Worm (Caenorhabditis elegans) whole organism, L4 larva: ENCODE results near the gene seu-1.

Experiments
- F26F4.8 ChIP-seq: fragments of 200-800 bp; sonication (Bioruptor generic); conservative IDR thresholded peaks from 2 replicates; pipeline ENCODE4 v1.3.6; 2022; ENCODE audit warnings: missing genetic modification characterization, missing compliant biosample characterization
- R02D3.7 ChIP-seq: fragments of 150-350 bp; sonication (generic microtip); optimal IDR thresholded peaks from 3 replicates; lab custom pipeline; 2014; ENCODE audit warnings: missing biosample characterization, missing genetic modification characterization
- aly-2 ChIP-seq: sonication (generic microtip); optimal IDR thresholded peaks from 2 replicates; lab custom pipeline; 2018; ENCODE audit warnings: missing biosample characterization, missing genetic modification characterization
- arid-1 ChIP-seq: fragments of 200-800 bp; sonication (Bioruptor generic); conservative IDR thresholded peaks from 2 replicates; pipeline ENCODE4 v1.3.6; 2022; ENCODE audit warnings: missing genetic modification reagents, missing genetic modification characterization, missing compliant biosample characterization
- dmd-6 ChIP-seq: fragments of 200-800 bp; sonication (Bioruptor generic); IDR thresholded peaks from 2 replicates; pipeline ENCODE4 v1.3.6; 2022; ENCODE audit warnings: missing genetic modification reagents, missing genetic modification characterization, missing compliant biosample characterization
- dve-1 ChIP-seq: sonication (generic microtip); optimal IDR thresholded peaks from 2 replicates; lab custom pipeline; 2017; ENCODE audit warnings: antibody characterized with exemption, mild to moderate bottlenecking, missing genetic modification characterization, missing compliant biosample characterization; ENCODE audit not compliant: insufficient read depth
- lir-3 ChIP-seq: sonication (generic microtip); optimal IDR thresholded peaks from 2 replicates; lab custom pipeline; 2016; ENCODE audit warnings: mild to moderate bottlenecking, missing genetic modification characterization, missing compliant biosample characterization
- nhr-11 ChIP-seq: fragments of 150-350 bp; optimal IDR thresholded peaks from 2 replicates; lab custom pipeline; 2014; ENCODE audit warnings: missing biosample characterization, missing genetic modification characterization
- nhr-76 ChIP-seq: fragments of 150-350 bp; optimal IDR thresholded peaks from 2 replicates; lab custom pipeline; 2014; ENCODE audit warnings: missing biosample characterization, missing genetic modification characterization
- pha-4 ChIP-seq, 2 experiments: fragments of 150-350 bp in 1 of 2; fragments of 200-800 bp in 1 of 2; sonication (Bioruptor generic) in 1 of 2; IDR thresholded peaks in 1 of 2; optimal IDR thresholded peaks in 1 of 2; 2 replicates each; pipeline versions ENCODE4 v1.3.6 to Lab custom; 2014 to 2022; ENCODE audit warnings: missing genetic modification characterization in 2 of 2, missing genetic modification reagents in 2 of 2, missing biosample characterization in 1 of 2, missing compliant biosample characterization in 1 of 2
- unc-130 ChIP-seq: sonication (generic microtip); optimal IDR thresholded peaks from 2 replicates; lab custom pipeline; 2016; ENCODE audit warnings: missing genetic modification reagents, missing genetic modification characterization, missing compliant biosample characterization
- unc-62 ChIP-seq, 3 experiments: fragments of 150-350 bp in 1 of 3; sonication (generic microtip); optimal IDR thresholded peaks in 2 of 3; peaks in 1 of 3; 1 replicate in 1 of 3; 2 replicates in 2 of 3; lab custom pipeline; 2014 to 2017; ENCODE audit warnings: missing biosample characterization in 3 of 3, missing genetic modification characterization in 3 of 3, missing genetic modification reagents in 3 of 3, missing genotype in 1 of 3
- zfp-2 ChIP-seq: sonication (generic microtip); optimal IDR thresholded peaks from 2 replicates; lab custom pipeline; 2016; ENCODE audit warnings: mild to moderate bottlenecking, missing genetic modification characterization, missing compliant biosample characterization
- ztf-11 ChIP-seq: fragments of 150-350 bp; optimal IDR thresholded peaks from 2 replicates; lab custom pipeline; 2014; ENCODE audit warnings: missing biosample characterization, missing genetic modification characterization

- no peak for TF ChIP-seq nhr-76 (tag; lab: Kevin White, UChicago)
- TF ChIP-seq nhr-11 (tag; lab: Kevin White, UChicago) = no peak
- TF ChIP-seq unc-62 (GFP tag; optimal IDR thresholded peaks at IDR 0.05 in 1 of 2; lab: Kevin White, UChicago) = no peak
- no peak for TF ChIP-seq unc-62 (tag; optimal IDR thresholded peaks at IDR 0.05; lab: Kevin White, UChicago)
- TF ChIP-seq unc-130 (GFP tag; lab: Kevin White, UChicago) = no peak
- no peak for TF ChIP-seq F26F4.8 (GFP tag; lab: Robert Waterston, UW)
- TF ChIP-seq ztf-11 (tag; lab: Kevin White, UChicago) = no peak
- no peak for TF ChIP-seq dve-1 (tag; lab: Kevin White, UChicago)
- TF ChIP-seq pha-4 (GFP tag; IDR thresholded peaks at IDR 0.05; lab: Robert Waterston, UW) = no peak
- TF ChIP-seq pha-4 (tag; optimal IDR thresholded peaks at IDR 0.05; lab: Kevin White, UChicago) = no peak
- no peak for TF ChIP-seq dmd-6
- TF ChIP-seq R02D3.7 (tag; lab: Kevin White, UChicago) = no peak
- TF ChIP-seq aly-2 (tag; lab: Kevin White, UChicago) = no peak
- no peak for TF ChIP-seq lir-3 (tag; lab: Kevin White, UChicago)
- no peak for TF ChIP-seq arid-1 (GFP tag; lab: Robert Waterston, UW)
- TF ChIP-seq zfp-2 = no peak
These were observed 49.0 kb downstream of the seu-1 start for ce11 chrIV:6378398-6378797.
